Worm (Caenorhabditis elegans) whole organism, L1 larva: ENCODE measurements around the gene ndub-11.
"Not testable (repeated sequence)": the region's sequence is repeated elsewhere in the genome, so short reads cannot be mapped to it uniquely, and the experiment has no call there.

ENCODE experiments used
- ama-1 ChIP-seq: fragments of 150-350 bp; optimal IDR thresholded peaks from 2 replicates; lab custom pipeline; 2014
- lin-39 ChIP-seq: fragments of 150-350 bp; optimal IDR thresholded peaks from 2 replicates; lab custom pipeline; 2014; ENCODE audit warnings: missing biosample characterization, missing genetic modification reagents, missing genetic modification characterization
- pqm-1 ChIP-seq: sonication (generic microtip); optimal IDR thresholded peaks from 3 replicates; lab custom pipeline; 2017; ENCODE audit warnings: missing biosample characterization, missing genetic modification characterization
- skn-1 ChIP-seq: fragments of 150-350 bp; optimal IDR thresholded peaks from 2 replicates; lab custom pipeline; 2014; ENCODE audit warnings: missing biosample characterization, missing genetic modification characterization
- snu-23 ChIP-seq: sonication (generic microtip); optimal IDR thresholded peaks from 2 replicates; lab custom pipeline; 2016; ENCODE audit warnings: missing genetic modification characterization, missing compliant biosample characterization
- tbx-2 ChIP-seq: sonication (generic microtip); optimal IDR thresholded peaks from 2 replicates; lab custom pipeline; 2016; ENCODE audit warnings: missing genetic modification characterization, missing compliant biosample characterization
- zip-4 ChIP-seq: fragments of 200-800 bp; sonication (Bioruptor generic); optimal IDR thresholded peaks from 2 replicates; lab custom pipeline; 2018; ENCODE audit warnings: mild to moderate bottlenecking, missing genetic modification characterization, moderate library complexity, missing compliant biosample characterization

DNA sequence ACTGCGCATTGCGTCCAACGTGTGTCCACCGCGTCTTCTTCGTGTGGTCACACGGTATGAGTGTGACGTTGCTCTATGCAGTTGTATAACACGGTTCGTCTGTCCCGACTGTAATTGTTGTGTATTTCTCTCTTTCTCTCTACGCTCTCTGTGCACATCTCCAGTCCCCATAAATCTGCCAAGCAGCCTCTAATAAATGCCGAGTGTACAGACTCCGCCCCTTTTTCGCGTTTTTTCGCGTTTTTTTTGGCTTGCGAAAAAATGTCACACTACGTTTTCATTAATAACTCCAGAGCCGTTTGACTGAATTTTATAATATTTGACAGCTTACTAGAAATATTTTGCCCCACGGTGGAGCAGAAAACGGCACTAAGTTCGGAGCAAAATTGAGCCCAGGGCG lies 7.7 kb downstream of the ndub-11 start, which contains the start of gene erp-44.3:
- TF ChIP-seq tbx-2 (tag; lab: Kevin White, UChicago); lin-39 (tag; lab: Kevin White, UChicago); ama-1 (lab: Kevin White, UChicago); snu-23 (GFP tag; lab: Kevin White, UChicago); pqm-1 (tag; lab: Kevin White, UChicago); zip-4 (GFP tag; lab: Kevin White, UChicago); skn-1 (tag; lab: Kevin White, UChicago): not testable (repeated sequence)
